Fruit fly (Drosophila melanogaster): ENCODE data around the gene CG14635.

The CG14635 gene

DNA sequence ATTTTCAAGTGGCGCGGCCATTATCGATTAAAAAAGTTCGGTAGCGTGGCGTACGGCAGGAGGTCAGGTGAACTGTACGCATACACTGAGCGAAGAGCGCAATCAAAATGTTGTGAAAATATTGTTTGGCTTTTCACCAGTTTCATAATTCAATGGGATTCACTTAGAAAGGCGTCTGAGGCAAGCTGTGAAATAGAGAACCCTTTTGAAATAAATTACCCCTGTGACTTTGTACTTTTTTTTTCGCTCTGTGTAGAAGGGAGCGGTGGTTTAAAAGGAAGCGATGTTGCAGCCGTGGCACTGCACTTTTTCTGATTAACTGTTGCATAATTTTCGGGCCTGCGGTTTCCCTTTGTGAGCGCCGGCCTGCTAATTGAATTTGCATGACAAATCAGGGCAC lies 29.1 kb downstream of the CG14635 start (continued):
- TF ChIP-seq unpg (GFP tag; optimal IDR thresholded peaks at IDR 0.05) (peak; percentile 29), Fer3 (tag; optimal IDR thresholded peaks at IDR 0.05) (no peak), CG18262 (tag; optimal IDR thresholded peaks at IDR 0.05) (no peak), CG4282 (GFP tag; optimal IDR thresholded peaks at IDR 0.05) (no peak), CG6791 (GFP tag; IDR thresholded peaks at IDR 0.05; ENCODE audit: partially characterized antibody) (no peak), Adf1 (GFP tag; IDR thresholded peaks at IDR 0.05) (no peak), nerfin-1 (tag; optimal IDR thresholded peaks at IDR 0.05) (no peak), ranshi (GFP tag; IDR thresholded peaks at IDR 0.05) (peak; percentile 13; the same call in 1 of the 2 replicates), CG15514 (GFP tag; optimal IDR thresholded peaks at IDR 0.05) (peak; percentile 14), CG2678 (tag; optimal IDR thresholded peaks at IDR 0.05) (peak; percentile 39), dpn (GFP tag; optimal IDR thresholded peaks at IDR 0.05) (peak; percentile 3 to 19), Hmr (GFP tag; optimal IDR thresholded peaks at IDR 0.05) (peak; percentile 19), slbo (GFP tag; IDR thresholded peaks at IDR 0.05) (peak; percentile 24; the same call in 1 of the 2 replicates), Dip2 (GFP tag; IDR thresholded peaks at IDR 0.05) (no peak), Atf-2 (GFP tag; optimal IDR thresholded peaks at IDR 0.05) (peak; percentile 4), jing (GFP tag; optimal IDR thresholded peaks at IDR 0.05) (no peak), CG9797 (GFP tag; optimal IDR thresholded peaks at IDR 0.05) (no peak), CG17361 (GFP tag; IDR thresholded peaks at IDR 0.05) (no peak), CG4424 (GFP tag; optimal IDR thresholded peaks at IDR 0.05) (peak; percentile 19), Xbp1 (GFP tag; optimal IDR thresholded peaks at IDR 0.05) (peak; percentile 24), sens (GFP tag) (peak; percentile 8), CG8089 (GFP tag; optimal IDR thresholded peaks at IDR 0.05) (no peak), HLH54F (GFP tag; optimal IDR thresholded peaks at IDR 0.05) (peak; percentile 1), Ptx1 (GFP tag; IDR thresholded peaks at IDR 0.05) (peak; percentile 32; the same call in 1 of the 2 replicates), CG15011 (GFP tag; optimal IDR thresholded peaks at IDR 0.05) (no peak), CG31441 (GFP tag; IDR thresholded peaks at IDR 0.05) (0 out of 2 replicates have a peak, but pooled peaks have one; percentile 30), chif (GFP tag; optimal IDR thresholded peaks at IDR 0.05) (peak in 1 of 2 experiments; percentile 9), CG10321 (GFP tag; IDR thresholded peaks at IDR 0.05) (no peak), CG3163 (GFP tag; optimal IDR thresholded peaks at IDR 0.05) (no peak), ssp (GFP tag; IDR thresholded peaks at IDR 0.05) (no peak), zfh1 (GFP tag; IDR thresholded peaks at IDR 0.05) (peak; percentile 42; the same call in 1 of the 3 replicates), bsh (GFP tag; optimal IDR thresholded peaks at IDR 0.05) (peak in 1 of 2 experiments; percentile 26), ATbp (GFP tag; optimal IDR thresholded peaks at IDR 0.05) (no peak), CG9932 (GFP tag; IDR thresholded peaks at IDR 0.05) (0 out of 2 replicates have a peak, but pooled peaks have one; percentile 11), dmrt99B (tag; optimal IDR thresholded peaks at IDR 0.05) (peak; percentile 39), emc (GFP tag; optimal IDR thresholded peaks at IDR 0.05) (no peak), Pdp1 (GFP tag; optimal IDR thresholded peaks at IDR 0.05) (peak in 1 of 2 experiments; percentile 5), Sox102F (GFP tag; optimal IDR thresholded peaks at IDR 0.05) (peak; percentile 38), wor (GFP tag; IDR thresholded peaks at IDR 0.05) (no peak), sisA (GFP tag; IDR thresholded peaks at IDR 0.05) (peak; percentile 16; the same call in 1 of the 2 replicates), CG12659 (GFP tag; optimal IDR thresholded peaks at IDR 0.05) (peak; percentile 7), jumu (GFP tag; optimal IDR thresholded peaks at IDR 0.05) (peak; percentile 4), CG18764 (GFP tag; optimal IDR thresholded peaks at IDR 0.05) (no peak), Hey (tag; optimal IDR thresholded peaks at IDR 0.05) (no peak)
